Fruit fly (Drosophila melanogaster) S2 (cell line): ENCODE results near the gene TFAM.

Experiments
- CG8478 ChIP-seq: fragments of >200 bp; optimal IDR thresholded peaks from 2 replicates; lab custom pipeline; 2018
- CTCF ChIP-seq, 2 experiments: fragments of >200 bp; optimal IDR thresholded peaks; 2 replicates each; lab custom pipeline; 2018

- TF ChIP-seq CTCF (optimal IDR thresholded peaks at IDR 0.05; lab: Kevin White, UChicago) (no peak), CG8478 (no peak)
These were observed 31.9 kb downstream of the TFAM start for dm6 chr3R:20544952-20545351.
